Worm (Caenorhabditis elegans) whole organism, mixed stage, embryonic: ENCODE results near the gene lbp-2.

Source experiments
- blmp-1 ChIP-seq: fragments of 150-350 bp; optimal IDR thresholded peaks from 2 replicates; lab custom pipeline; 2014; ENCODE audit warnings: missing biosample characterization, missing genetic modification characterization
- ces-1 ChIP-seq: fragments of 150-350 bp; optimal IDR thresholded peaks from 2 replicates; lab custom pipeline; 2014; ENCODE audit warnings: missing biosample characterization, missing genetic modification reagents, missing genetic modification characterization
- lin-13 ChIP-seq: fragments of 150-350 bp; optimal IDR thresholded peaks from 2 replicates; lab custom pipeline; 2014; ENCODE audit warnings: missing biosample characterization, missing genetic modification characterization
- mep-1 ChIP-seq: fragments of 150-350 bp; optimal IDR thresholded peaks from 2 replicates; lab custom pipeline; 2017; ENCODE audit warnings: missing biosample characterization, missing genetic modification reagents, missing genetic modification characterization, inconsistent platforms
- nhr-28 ChIP-seq: fragments of 150-350 bp; optimal IDR thresholded peaks from 2 replicates; lab custom pipeline; 2014; ENCODE audit warnings: missing biosample characterization, missing genetic modification characterization
- unc-120 ChIP-seq: sonication (generic microtip); optimal IDR thresholded peaks from 2 replicates; lab custom pipeline; 2017; ENCODE audit warnings: missing genetic modification characterization, missing compliant biosample characterization; ENCODE audit not compliant: poor library complexity, severe bottlenecking
- unc-62 ChIP-seq: fragments of 150-350 bp; optimal IDR thresholded peaks from 2 replicates; lab custom pipeline; 2014; ENCODE audit warnings: missing biosample characterization, missing genetic modification reagents, missing genetic modification characterization

DNA sequence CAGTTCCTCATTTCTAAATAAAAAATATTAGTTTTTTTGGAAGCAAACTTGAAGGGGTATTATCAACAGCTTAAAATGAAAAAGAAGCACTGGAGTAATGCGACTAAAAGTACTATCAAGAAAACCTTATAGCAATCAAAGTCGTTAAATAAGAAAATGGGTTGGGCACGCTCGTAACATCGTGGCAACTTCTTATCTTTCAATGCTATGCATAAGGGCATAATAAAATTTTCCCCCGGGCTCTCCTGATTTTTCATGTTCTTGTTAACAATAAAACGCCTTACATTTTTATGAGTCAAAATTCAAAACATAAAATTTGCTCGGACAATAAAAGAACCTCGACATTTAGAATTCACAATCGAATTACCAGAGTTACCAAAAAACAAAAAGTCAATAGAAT is 16.8 kb upstream of the lbp-2 start, which contains the start of gene irg-7:
- TF ChIP-seq unc-62: no peak
- TF ChIP-seq nhr-28 (tag; lab: Kevin White, UChicago): no peak
- no peak for TF ChIP-seq blmp-1 (tag; lab: Kevin White, UChicago)
- TF ChIP-seq unc-120 (tag; lab: Kevin White, UChicago): no peak
- TF ChIP-seq ces-1: no peak
- no peak for TF ChIP-seq mep-1 (tag; lab: Kevin White, UChicago)
- no peak for TF ChIP-seq lin-13 (tag; lab: Kevin White, UChicago)
